Fruit fly (Drosophila melanogaster): ENCODE results near the gene pigs.

Gene pigs

dm6 chrX:6599880-6600279 is at the start of gene pigs:
Gene pigs, plus strand, starts transcription at chrX:6600062.
- TF ChIP-seq Hnf4 (GFP tag; optimal IDR thresholded peaks at IDR 0.05): peak; percentile 2
- no peak for TF ChIP-seq OdsH (GFP tag; optimal IDR thresholded peaks at IDR 0.05)
- TF ChIP-seq Hr83 (GFP tag; optimal IDR thresholded peaks at IDR 0.05; ENCODE audit: poor library complexity, severe bottlenecking): no peak

DNA sequence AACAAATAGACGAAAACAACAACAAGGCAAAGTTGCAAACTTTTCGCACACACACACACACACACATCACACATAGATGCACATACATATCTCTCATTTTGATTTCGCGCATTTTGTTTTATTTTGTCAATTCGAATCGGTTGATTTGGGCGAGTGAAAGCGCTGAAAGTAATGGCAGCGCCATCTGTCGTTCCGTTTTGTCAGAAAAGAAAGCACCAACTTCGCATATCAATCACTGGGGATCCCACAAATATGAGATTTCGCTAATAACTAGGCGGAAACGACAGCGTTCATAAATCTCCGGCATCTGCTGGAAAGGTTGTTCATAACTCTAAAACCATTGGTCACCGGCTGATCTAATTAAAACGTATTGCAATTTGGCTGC is 49.8 kb upstream of the pigs start:
- TF ChIP-seq dl (GFP tag; optimal IDR thresholded peaks at IDR 0.05; ENCODE audit: insufficient read depth in 1 of 2, partially characterized antibody in 2 of 2) (no peak), Rel (GFP tag; optimal IDR thresholded peaks at IDR 0.05) (no peak), Rel (tag; optimal IDR thresholded peaks at IDR 0.05) (peak; percentile 84)

DNA sequence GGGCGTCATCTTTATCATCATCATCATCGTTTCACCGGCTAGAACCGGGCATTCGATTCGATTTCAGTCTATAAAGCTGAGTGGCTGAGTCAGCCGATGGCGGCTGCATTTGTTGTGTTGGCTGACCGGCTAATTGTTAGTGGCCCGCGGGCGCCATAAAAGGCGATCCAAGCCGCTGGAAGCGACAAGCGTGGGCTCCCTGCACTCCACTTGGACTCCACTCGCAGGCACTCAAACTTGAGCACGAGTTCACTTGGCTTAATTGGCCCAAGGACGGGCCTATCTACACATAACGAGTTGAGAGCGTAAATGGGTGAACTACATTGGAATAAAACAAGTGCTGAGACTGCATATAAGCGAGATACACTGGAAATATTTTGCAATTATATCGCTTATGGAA is 48.4 kb upstream of the pigs start:
- TF ChIP-seq Myc (optimal IDR thresholded peaks at IDR 0.05): no peak
- no peak for TF ChIP-seq dmrt93B (GFP tag; optimal IDR thresholded peaks at IDR 0.05)
- no peak for TF ChIP-seq GATAd (GFP tag; optimal IDR thresholded peaks at IDR 0.05)
- no peak for TF ChIP-seq Sp1 (GFP tag; optimal IDR thresholded peaks at IDR 0.05)
- TF ChIP-seq brk (GFP tag; optimal IDR thresholded peaks at IDR 0.05): no peak
- TF ChIP-seq Hnf4 (GFP tag; optimal IDR thresholded peaks at IDR 0.05): no peak
- TF ChIP-seq usp (GFP tag; optimal IDR thresholded peaks at IDR 0.05): no peak
- no peak for TF ChIP-seq fru (GFP tag; optimal IDR thresholded peaks at IDR 0.05)
- no peak for TF ChIP-seq Hr83 (GFP tag; optimal IDR thresholded peaks at IDR 0.05; ENCODE audit: poor library complexity, severe bottlenecking)
- TF ChIP-seq Abd-B (GFP tag; optimal IDR thresholded peaks at IDR 0.05): no peak
- TF ChIP-seq HLH106 (tag; optimal IDR thresholded peaks at IDR 0.05): no peak
- no peak for TF ChIP-seq Mio (GFP tag; optimal IDR thresholded peaks at IDR 0.05)
- no peak for TF ChIP-seq Dfd (GFP tag; optimal IDR thresholded peaks at IDR 0.05)

DNA sequence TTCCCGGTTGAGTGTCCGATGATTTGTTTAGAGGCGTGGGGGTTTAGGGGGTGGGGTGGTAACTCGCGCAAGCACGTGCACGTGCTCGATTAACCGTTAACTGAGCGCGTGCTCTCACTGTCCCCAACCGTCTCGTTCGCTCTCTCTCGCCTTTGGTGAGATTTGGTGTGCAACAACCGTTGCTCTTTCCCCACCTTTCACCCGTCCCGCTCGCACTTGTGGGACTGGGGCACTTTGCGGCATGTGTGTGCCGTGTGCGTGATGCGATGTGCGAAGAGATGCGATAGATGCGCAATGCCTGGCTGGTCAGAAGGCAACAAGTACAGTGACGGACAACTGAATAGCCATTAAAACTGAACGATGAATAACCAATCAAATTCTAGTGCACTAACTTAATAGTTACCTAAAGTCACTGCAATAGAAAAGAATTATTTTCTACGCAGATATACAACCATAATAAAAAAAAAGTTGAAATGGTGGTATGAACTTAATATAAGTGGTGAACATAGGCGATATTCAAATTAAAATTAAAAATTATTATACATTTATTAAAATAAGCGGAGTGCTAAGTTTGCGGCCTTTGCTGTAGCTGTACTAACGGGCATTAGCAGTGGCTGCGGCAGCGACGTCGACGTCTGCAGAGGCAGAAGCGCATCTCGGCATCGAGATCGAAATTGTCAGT is 28.5 kb upstream of the pigs start:
- TF ChIP-seq br (GFP tag; optimal IDR thresholded peaks at IDR 0.05) (peak; percentile 37), Sp1 (GFP tag; optimal IDR thresholded peaks at IDR 0.05) (peak; percentile 89), foxo (GFP tag; optimal IDR thresholded peaks at IDR 0.05) (peak in 1 of 2 experiments; percentile 83), lola (GFP tag; optimal IDR thresholded peaks at IDR 0.05) (no peak), Hr83 (GFP tag; optimal IDR thresholded peaks at IDR 0.05; ENCODE audit: poor library complexity, severe bottlenecking) (no peak), Myc (optimal IDR thresholded peaks at IDR 0.05) (no peak), Dif (GFP tag; optimal IDR thresholded peaks at IDR 0.05; ENCODE audit: partially characterized antibody) (no peak), GATAd (GFP tag; optimal IDR thresholded peaks at IDR 0.05) (no peak), Hnf4 (GFP tag; optimal IDR thresholded peaks at IDR 0.05) (peak; percentile 26), brk (GFP tag; optimal IDR thresholded peaks at IDR 0.05) (peak; percentile 29), ey (GFP tag; optimal IDR thresholded peaks at IDR 0.05) (peak; percentile 68), sage (GFP tag; optimal IDR thresholded peaks at IDR 0.05) (peak; percentile 16), dl (GFP tag; optimal IDR thresholded peaks at IDR 0.05; ENCODE audit: insufficient read depth in 1 of 2, partially characterized antibody in 2 of 2) (no peak), OdsH (GFP tag; optimal IDR thresholded peaks at IDR 0.05) (peak; percentile 65), dsf (GFP tag; optimal IDR thresholded peaks at IDR 0.05; ENCODE audit: borderline replicate concordance) (no peak), fru (GFP tag; optimal IDR thresholded peaks at IDR 0.05) (peak; percentile 79), Rel (GFP tag; optimal IDR thresholded peaks at IDR 0.05) (peak; percentile 34), Rel (tag; optimal IDR thresholded peaks at IDR 0.05) (peak; percentile 18), dmrt93B (GFP tag; optimal IDR thresholded peaks at IDR 0.05) (peak; percentile 79), HLH106 (tag; optimal IDR thresholded peaks at IDR 0.05) (peak; percentile 86), h (GFP tag; optimal IDR thresholded peaks at IDR 0.05) (peak; percentile 78), pan (optimal IDR thresholded peaks at IDR 0.05) (no peak), Mio (GFP tag; optimal IDR thresholded peaks at IDR 0.05) (no peak), CG9705 (GFP tag; optimal IDR thresholded peaks at IDR 0.05) (peak; percentile 70), N (GFP tag; optimal IDR thresholded peaks at IDR 0.05) (no peak), tai (GFP tag; optimal IDR thresholded peaks at IDR 0.05) (peak; percentile 30), Abd-B (GFP tag; optimal IDR thresholded peaks at IDR 0.05) (no peak), jim (GFP tag; optimal IDR thresholded peaks at IDR 0.05) (no peak), sv (GFP tag; optimal IDR thresholded peaks at IDR 0.05) (peak; percentile 67), woc (GFP tag; optimal IDR thresholded peaks at IDR 0.05) (peak; percentile 3), Dfd (GFP tag; optimal IDR thresholded peaks at IDR 0.05) (no peak), Vsx2 (GFP tag; optimal IDR thresholded peaks at IDR 0.05; ENCODE audit: partially characterized antibody) (no peak), CG32264 (GFP tag; optimal IDR thresholded peaks at IDR 0.05) (no peak), Hr78 (GFP tag; optimal IDR thresholded peaks at IDR 0.05) (no peak), psq (GFP tag; optimal IDR thresholded peaks at IDR 0.05) (peak; percentile 71), rgr (GFP tag; optimal IDR thresholded peaks at IDR 0.05) (peak; percentile 72), Jra (GFP tag; optimal IDR thresholded peaks at IDR 0.05) (no peak), usp (GFP tag; optimal IDR thresholded peaks at IDR 0.05) (no peak), CrebA (GFP tag; optimal IDR thresholded peaks at IDR 0.05; ENCODE audit: borderline replicate concordance) (no peak)
